Fruit fly (Drosophila melanogaster) whole organism, pupa: ENCODE data around the gene Qsox3.

Experiments used
- CG10348 ChIP-seq: fragments of 200-800 bp; sonication (Bioruptor generic); IDR thresholded peaks from 2 replicates; pipeline ENCODE4 v1.3.6; 2022; ENCODE audit warnings: missing biosample characterization, missing genetic modification characterization
- CG12605 ChIP-seq: fragments of 200-800 bp; sonication (Bioruptor generic); IDR thresholded peaks from 2 replicates; pipeline ENCODE4 v1.3.6; 2022; ENCODE audit warnings: missing biosample characterization, missing genetic modification characterization
- CG13204 ChIP-seq: fragments of 200-800 bp; sonication (Bioruptor generic); optimal IDR thresholded peaks from 2 replicates; lab custom pipeline; 2018; ENCODE audit warnings: missing biosample characterization, mild to moderate bottlenecking, missing genetic modification characterization, moderate library complexity
- CG14655 ChIP-seq: fragments of 200-800 bp; sonication (Bioruptor generic); optimal IDR thresholded peaks from 3 replicates; lab custom pipeline; 2017; ENCODE audit warnings: mild to moderate bottlenecking, missing biosample characterization, missing genetic modification reagents, missing genetic modification characterization
- CG15710 ChIP-seq: fragments of 200-800 bp; sonication (Bioruptor generic); optimal IDR thresholded peaks from 2 replicates; lab custom pipeline; 2018; ENCODE audit warnings: missing biosample characterization, mild to moderate bottlenecking, missing genetic modification characterization, moderate library complexity
- CG17806 ChIP-seq: fragments of 200-800 bp; sonication (Bioruptor generic); optimal IDR thresholded peaks from 2 replicates; lab custom pipeline; 2018; ENCODE audit warnings: missing biosample characterization, mild to moderate bottlenecking, missing genetic modification characterization, moderate library complexity
- CG32121 ChIP-seq: fragments of 200-800 bp; sonication (Bioruptor generic); IDR thresholded peaks from 2 replicates; pipeline ENCODE4 v1.3.6; 2022; ENCODE audit warnings: missing biosample characterization, missing genetic modification characterization
- CG34367 ChIP-seq: fragments of 200-800 bp; sonication (Bioruptor generic); optimal IDR thresholded peaks from 2 replicates; lab custom pipeline; 2018; ENCODE audit warnings: missing biosample characterization, mild to moderate bottlenecking, missing genetic modification characterization
- CG4496 ChIP-seq: fragments of 200-800 bp; sonication (Bioruptor generic); IDR thresholded peaks from 3 replicates; pipeline ENCODE4 v1.3.6; 2022; ENCODE audit warnings: missing biosample characterization, missing genetic modification characterization
- CG8159 ChIP-seq: fragments of 200-800 bp; sonication (Bioruptor generic); optimal IDR thresholded peaks from 3 replicates; lab custom pipeline; 2018; ENCODE audit warnings: missing biosample characterization, mild to moderate bottlenecking, missing genetic modification characterization, moderate library complexity
- CG8301 ChIP-seq: fragments of 200-800 bp; sonication (Bioruptor generic); optimal IDR thresholded peaks from 2 replicates; lab custom pipeline; 2018; ENCODE audit warnings: missing biosample characterization, mild to moderate bottlenecking, missing genetic modification characterization
- CG9948 ChIP-seq: fragments of 200-800 bp; sonication (Bioruptor generic); optimal IDR thresholded peaks from 2 replicates; lab custom pipeline; 2018; ENCODE audit warnings: missing biosample characterization, mild to moderate bottlenecking, missing genetic modification characterization, moderate library complexity
- D1 ChIP-seq: fragments of 200-800 bp; sonication (Bioruptor generic); optimal IDR thresholded peaks from 2 replicates; lab custom pipeline; 2018; ENCODE audit warnings: missing biosample characterization, mild to moderate bottlenecking, missing genetic modification characterization, moderate library complexity
- EcR ChIP-seq: fragments of 200-800 bp; sonication (Bioruptor generic); optimal IDR thresholded peaks from 3 replicates; lab custom pipeline; 2019; ENCODE audit warnings: missing biosample characterization, missing genetic modification characterization, mild to moderate bottlenecking, moderate library complexity, missing genetic modification reagents
- Ets98B ChIP-seq: fragments of 200-800 bp; sonication (Bioruptor generic); IDR thresholded peaks from 2 replicates; pipeline ENCODE4 v1.3.6; 2022; ENCODE audit warnings: missing biosample characterization, missing genetic modification characterization
- Pif1A ChIP-seq: fragments of 200-800 bp; sonication (Bioruptor generic); optimal IDR thresholded peaks from 3 replicates; lab custom pipeline; 2016; ENCODE audit warnings: missing biosample characterization, missing genetic modification characterization
- Pif1B ChIP-seq: fragments of 200-800 bp; sonication (Bioruptor generic); optimal IDR thresholded peaks from 3 replicates; lab custom pipeline; 2016; ENCODE audit warnings: missing biosample characterization, missing genetic modification characterization
- Snoo ChIP-seq: fragments of 200-800 bp; sonication (Bioruptor generic); optimal IDR thresholded peaks from 3 replicates; lab custom pipeline; 2017; ENCODE audit warnings: missing biosample characterization, mild to moderate bottlenecking, missing genetic modification characterization, inconsistent platforms
- fd96Ca ChIP-seq: fragments of 200-800 bp; sonication (Bioruptor generic); IDR thresholded peaks from 3 replicates; pipeline ENCODE4 v1.3.6; 2022; ENCODE audit warnings: missing biosample characterization, missing genetic modification characterization
- gl ChIP-seq: fragments of 200-800 bp; sonication (Bioruptor generic); optimal IDR thresholded peaks from 2 replicates; lab custom pipeline; 2018; ENCODE audit warnings: missing biosample characterization, mild to moderate bottlenecking, missing genetic modification characterization
- rn ChIP-seq: fragments of 200-800 bp; sonication (Bioruptor generic); IDR thresholded peaks from 2 replicates; pipeline ENCODE4 v1.3.6; 2022; ENCODE audit warnings: missing biosample characterization, missing genetic modification characterization

The Qsox3 gene

DNA sequence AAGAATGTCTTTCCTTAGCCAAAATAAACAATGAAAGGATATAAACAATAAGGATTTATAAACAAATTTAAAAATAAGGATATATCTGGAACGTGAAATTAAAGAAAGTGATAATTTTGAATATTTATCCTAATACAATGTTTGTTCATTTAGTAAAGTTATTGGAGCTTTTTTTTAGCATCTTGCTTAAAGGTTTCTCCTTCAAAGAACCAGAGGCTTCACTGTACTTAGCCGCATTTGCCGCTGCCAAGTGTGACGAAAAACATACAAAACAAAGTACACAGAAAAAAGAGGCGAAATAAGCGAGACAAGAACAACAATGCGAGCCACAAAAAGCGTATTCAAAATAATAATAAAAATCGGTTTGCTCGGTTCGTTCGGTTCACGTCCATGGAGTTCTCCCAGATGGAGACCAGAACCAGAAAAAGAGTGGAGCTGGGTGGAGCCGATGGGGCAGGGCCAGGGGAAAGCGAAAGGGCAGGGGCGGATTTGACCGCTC lies 29.9 kb downstream of the Qsox3 start:
- TF ChIP-seq CG10348 (GFP tag; lab: Robert Waterston, UW) (no peak), CG4496 (GFP tag; lab: Robert Waterston, UW) (peak; percentile 73; the same call in 2 of the 3 replicates), gl (tag; lab: Kevin White, UChicago) (peak; percentile 87), CG13204 (GFP tag; lab: Kevin White, UChicago) (peak; percentile 90), CG17806 (tag; lab: Kevin White, UChicago) (peak; percentile 95), EcR (GFP tag; lab: Kevin White, UChicago) (peak; percentile 86), CG9948 (peak; percentile 96), fd96Ca (GFP tag; lab: Robert Waterston, UW) (peak; percentile 51; the same call in 2 of the 3 replicates), Pif1A (GFP tag; lab: Kevin White, UChicago) (peak; percentile 90), CG32121 (peak; percentile 42; the same call in 1 of the 2 replicates), Pif1B (GFP tag; lab: Kevin White, UChicago) (peak; percentile 78), D1 (tag; lab: Kevin White, UChicago) (peak; percentile 92), CG8159 (peak; percentile 99), CG14655 (GFP tag; lab: Kevin White, UChicago) (peak; percentile 88), Ets98B (GFP tag; lab: Robert Waterston, UW) (peak; percentile 67), CG34367 (peak; percentile 94), CG15710 (tag; lab: Kevin White, UChicago) (peak; percentile 99), rn (GFP tag; lab: Robert Waterston, UW) (peak; percentile 68), CG8301 (tag; lab: Kevin White, UChicago) (peak; percentile 78), Snoo (tag; lab: Kevin White, UChicago) (peak; percentile 92), CG12605 (GFP tag; lab: Robert Waterston, UW) (no peak)

DNA sequence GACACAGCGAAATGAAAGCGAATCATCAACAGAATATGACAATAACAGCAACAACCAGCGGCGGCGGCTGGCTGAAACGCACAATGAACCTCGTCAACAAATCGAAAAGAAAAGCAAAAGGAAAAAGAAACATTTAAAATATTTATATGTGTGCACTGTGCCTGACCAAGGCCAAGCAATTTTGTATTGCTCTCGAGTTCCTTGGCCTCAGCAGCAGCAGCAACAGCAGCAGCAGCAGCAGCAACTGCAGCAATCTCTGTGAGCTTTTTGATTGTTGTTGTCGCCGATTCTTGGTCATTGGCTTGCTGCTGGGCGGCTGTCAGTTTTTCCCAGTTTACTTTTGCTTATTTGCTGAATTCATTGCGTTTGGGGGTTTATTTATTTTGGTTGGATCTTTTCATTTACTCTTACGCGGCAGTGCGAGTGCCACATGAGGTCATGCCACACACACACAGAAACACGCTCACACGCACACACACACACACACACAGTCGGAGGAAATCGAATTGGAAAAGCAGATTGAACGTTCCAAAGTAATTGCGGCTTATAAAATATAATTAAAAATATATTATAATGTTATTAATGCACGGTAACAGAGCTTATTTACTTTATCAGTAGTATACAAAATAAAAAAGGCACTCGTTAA lies 32.5 kb downstream of the Qsox3 start:
- TF ChIP-seq CG34367 = no peak
- no peak for TF ChIP-seq CG8159
- no peak for TF ChIP-seq Pif1A (GFP tag; lab: Kevin White, UChicago)
- no peak for TF ChIP-seq CG4496 (GFP tag; lab: Robert Waterston, UW)
- no peak for TF ChIP-seq Ets98B (GFP tag; lab: Robert Waterston, UW)
- no peak for TF ChIP-seq CG12605 (GFP tag; lab: Robert Waterston, UW)
- TF ChIP-seq CG9948 = no peak
- no peak for TF ChIP-seq D1 (tag; lab: Kevin White, UChicago)
- no peak for TF ChIP-seq CG14655 (GFP tag; lab: Kevin White, UChicago)
- TF ChIP-seq CG8301 (tag; lab: Kevin White, UChicago) = no peak
- no peak for TF ChIP-seq rn (GFP tag; lab: Robert Waterston, UW)
- peak; percentile 82 for TF ChIP-seq CG13204 (GFP tag; lab: Kevin White, UChicago)
- TF ChIP-seq Pif1B (GFP tag; lab: Kevin White, UChicago) = peak; percentile 27
- TF ChIP-seq EcR (GFP tag; lab: Kevin White, UChicago) = peak; percentile 99
- no peak for TF ChIP-seq CG10348 (GFP tag; lab: Robert Waterston, UW)
- TF ChIP-seq fd96Ca (GFP tag; lab: Robert Waterston, UW) = no peak
- TF ChIP-seq CG32121 = no peak; the same call in 1 of the 2 replicates
- peak; percentile 7 for TF ChIP-seq CG15710 (tag; lab: Kevin White, UChicago)
- TF ChIP-seq Snoo (tag; lab: Kevin White, UChicago) = peak; percentile 8
- TF ChIP-seq CG17806 (tag; lab: Kevin White, UChicago) = no peak
- peak; percentile 77 for TF ChIP-seq gl (tag; lab: Kevin White, UChicago)

DNA sequence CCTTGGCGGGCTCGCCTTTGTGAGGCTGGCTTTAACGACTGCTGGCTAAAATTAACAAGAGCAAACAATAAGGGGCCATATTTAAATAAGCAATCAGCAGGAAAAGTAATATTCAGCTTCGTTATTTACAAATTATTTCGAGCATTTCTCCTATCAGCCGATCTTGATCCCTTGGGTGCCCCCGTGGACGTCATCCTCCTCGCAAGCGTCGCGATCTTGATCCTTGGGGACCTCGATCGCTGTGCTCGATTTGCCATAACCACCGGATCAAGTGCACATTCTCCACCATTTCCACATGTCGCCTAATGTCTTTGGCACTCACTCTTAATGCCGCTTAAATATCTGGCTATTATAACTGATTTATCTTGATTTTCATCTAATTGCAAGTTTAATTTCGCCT lies 33.0 kb downstream of the Qsox3 start:
- TF ChIP-seq CG8301 (tag; lab: Kevin White, UChicago) (no peak), gl (tag; lab: Kevin White, UChicago) (no peak), rn (GFP tag; lab: Robert Waterston, UW) (no peak), Snoo (tag; lab: Kevin White, UChicago) (no peak), fd96Ca (GFP tag; lab: Robert Waterston, UW) (no peak), CG9948 (no peak), CG8159 (no peak), CG13204 (GFP tag; lab: Kevin White, UChicago) (no peak), Pif1B (GFP tag; lab: Kevin White, UChicago) (no peak), EcR (GFP tag; lab: Kevin White, UChicago) (no peak), CG4496 (GFP tag; lab: Robert Waterston, UW) (no peak), D1 (tag; lab: Kevin White, UChicago) (no peak), CG34367 (no peak), CG17806 (tag; lab: Kevin White, UChicago) (no peak), CG10348 (GFP tag; lab: Robert Waterston, UW) (no peak), CG14655 (GFP tag; lab: Kevin White, UChicago) (no peak), Ets98B (GFP tag; lab: Robert Waterston, UW) (no peak), Pif1A (GFP tag; lab: Kevin White, UChicago) (no peak), CG32121 (no peak)

DNA sequence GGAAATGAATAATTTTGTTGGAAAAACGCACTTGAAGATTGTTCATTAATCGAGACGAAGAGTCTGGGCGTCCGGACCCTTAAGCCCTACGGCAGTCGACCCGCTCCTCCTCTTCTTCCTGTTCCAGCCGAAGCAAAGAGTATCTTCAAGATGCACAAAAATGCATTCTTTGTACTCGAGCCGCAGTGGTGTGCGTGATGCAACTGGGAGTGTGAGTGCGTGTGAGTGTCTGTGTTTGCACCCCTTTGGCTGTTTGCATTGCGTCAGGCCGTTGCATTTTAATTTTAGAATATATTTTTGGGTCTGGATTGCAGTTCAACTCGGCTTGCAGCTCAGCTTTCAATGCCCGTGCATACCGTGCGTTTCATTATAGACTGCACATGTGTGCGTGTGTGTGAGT lies 34.1 kb downstream of the Qsox3 start:
- TF ChIP-seq EcR (GFP tag; lab: Kevin White, UChicago) (peak; percentile 50), CG9948 (no peak), D1 (tag; lab: Kevin White, UChicago) (no peak), Ets98B (GFP tag; lab: Robert Waterston, UW) (no peak), Pif1B (GFP tag; lab: Kevin White, UChicago) (no peak), CG15710 (tag; lab: Kevin White, UChicago) (no peak), CG8301 (tag; lab: Kevin White, UChicago) (no peak), CG10348 (GFP tag; lab: Robert Waterston, UW) (no peak), CG4496 (GFP tag; lab: Robert Waterston, UW) (no peak), CG13204 (GFP tag; lab: Kevin White, UChicago) (peak; percentile 58), CG12605 (GFP tag; lab: Robert Waterston, UW) (no peak), rn (GFP tag; lab: Robert Waterston, UW) (no peak), Pif1A (GFP tag; lab: Kevin White, UChicago) (no peak), CG34367 (no peak), CG14655 (GFP tag; lab: Kevin White, UChicago) (no peak), CG17806 (tag; lab: Kevin White, UChicago) (no peak), CG8159 (peak; percentile 7), CG32121 (no peak), Snoo (tag; lab: Kevin White, UChicago) (no peak), gl (tag; lab: Kevin White, UChicago) (peak; percentile 5), fd96Ca (GFP tag; lab: Robert Waterston, UW) (no peak)
